Worm (Caenorhabditis elegans): ENCODE measurements around the gene T22B7.4.

- TF ChIP-seq ama-1 (optimal IDR thresholded peaks at IDR 0.05): no peak
- TF ChIP-seq B0310.2 (tag; optimal IDR thresholded peaks at IDR 0.05): no peak
- TF ChIP-seq tbx-37 (GFP tag; conservative IDR thresholded peaks at IDR 0.05): no peak
- no peak for TF ChIP-seq F13C5.2 (tag; optimal IDR thresholded peaks at IDR 0.05)
- no peak for TF ChIP-seq ets-7 (tag; optimal IDR thresholded peaks at IDR 0.05)
- no peak for TF ChIP-seq aly-1 (tag; optimal IDR thresholded peaks at IDR 0.05)
- TF ChIP-seq hmbx-1 (tag; optimal IDR thresholded peaks at IDR 0.05): no peak
- no peak for TF ChIP-seq scrt-1 (GFP tag; IDR thresholded peaks at IDR 0.05)
- no peak for TF ChIP-seq flt-1 (GFP tag; IDR thresholded peaks at IDR 0.05)
- no peak for TF ChIP-seq hnd-1 (tag; optimal IDR thresholded peaks at IDR 0.05)
- TF ChIP-seq hmg-4 (GFP tag; optimal IDR thresholded peaks at IDR 0.05): no peak
- TF ChIP-seq ceh-36 (tag; optimal IDR thresholded peaks at IDR 0.05): no peak
- no peak for TF ChIP-seq pes-1 (GFP tag; IDR thresholded peaks at IDR 0.05)
Measured at ce11 chrX:5639562-5639961, 1.7 kb downstream of the T22B7.4 start.
